Worm (Caenorhabditis elegans) whole organism, young adult: ENCODE data around the gene H28G03.3.

ENCODE experiments used
- F22D6.2 ChIP-seq: sonication (generic microtip); optimal IDR thresholded peaks from 2 replicates; lab custom pipeline; 2016; ENCODE audit warnings: mild to moderate bottlenecking, missing genetic modification characterization, missing compliant biosample characterization
- T26A5.8 ChIP-seq: sonication (generic microtip); optimal IDR thresholded peaks from 2 replicates; lab custom pipeline; 2016; ENCODE audit warnings: missing genetic modification characterization, missing compliant biosample characterization
- Y53G8AR.9 ChIP-seq: fragments of 200-800 bp; sonication (Bioruptor generic); conservative IDR thresholded peaks from 2 replicates; pipeline ENCODE4 v1.3.6; 2022; ENCODE audit warnings: missing genetic modification reagents, missing genetic modification characterization, missing compliant biosample characterization
- bed-1 ChIP-seq: fragments of 200-800 bp; sonication (Bioruptor generic); IDR thresholded peaks from 2 replicates; pipeline ENCODE4 v1.3.6; 2022; ENCODE audit warnings: missing genetic modification reagents, missing genetic modification characterization, missing compliant biosample characterization
- ccch-3 ChIP-seq: fragments of 200-800 bp; sonication (Bioruptor generic); optimal IDR thresholded peaks from 2 replicates; lab custom pipeline; 2018; ENCODE audit warnings: mild to moderate bottlenecking, missing genetic modification characterization, missing compliant biosample characterization
- him-1 ChIP-seq: sonication (generic microtip); optimal IDR thresholded peaks from 2 replicates; lab custom pipeline; 2016; ENCODE audit warnings: missing genotype, missing genetic modification reagents, missing genetic modification characterization, missing compliant biosample characterization
- lin-26 ChIP-seq: fragments of 200-800 bp; sonication (Bioruptor generic); IDR thresholded peaks from 2 replicates; pipeline ENCODE4 v1.3.6; 2022; ENCODE audit warnings: missing genetic modification reagents, missing genetic modification characterization, missing compliant biosample characterization
- nfya-1 ChIP-seq: sonication (generic microtip); optimal IDR thresholded peaks from 2 replicates; lab custom pipeline; 2017; ENCODE audit warnings: antibody characterized with exemption, missing compliant biosample characterization, missing genetic modification characterization, borderline replicate concordance; ENCODE audit not compliant: insufficient read depth
- nhr-120 ChIP-seq: fragments of 200-800 bp; sonication (Bioruptor generic); IDR thresholded peaks from 2 replicates; pipeline ENCODE4 v1.3.6; 2022; ENCODE audit warnings: missing genetic modification characterization, missing compliant biosample characterization
- nhr-90 ChIP-seq: sonication (generic microtip); optimal IDR thresholded peaks from 2 replicates; lab custom pipeline; 2016; ENCODE audit warnings: missing genotype, mild to moderate bottlenecking, missing genetic modification characterization, missing compliant biosample characterization
- snpc-4 ChIP-seq, 5 experiments: fragments of 150-350 bp in 1 of 5; sonication (generic microtip) in 4 of 5; optimal IDR thresholded peaks; 2 replicates each; lab custom pipeline; 2014 to 2018; ENCODE audit warnings: missing genetic modification characterization in 5 of 5, missing biosample characterization in 3 of 5, antibody characterized with exemption in 2 of 5, mild to moderate bottlenecking in 2 of 5, missing compliant biosample characterization in 2 of 5, missing genotype in 2 of 5, moderate library complexity in 2 of 5, missing genetic modification reagents in 1 of 5
- unc-130 ChIP-seq: sonication (generic microtip); optimal IDR thresholded peaks from 2 replicates; lab custom pipeline; 2016; ENCODE audit warnings: missing genetic modification reagents, missing genetic modification characterization, missing compliant biosample characterization

DNA sequence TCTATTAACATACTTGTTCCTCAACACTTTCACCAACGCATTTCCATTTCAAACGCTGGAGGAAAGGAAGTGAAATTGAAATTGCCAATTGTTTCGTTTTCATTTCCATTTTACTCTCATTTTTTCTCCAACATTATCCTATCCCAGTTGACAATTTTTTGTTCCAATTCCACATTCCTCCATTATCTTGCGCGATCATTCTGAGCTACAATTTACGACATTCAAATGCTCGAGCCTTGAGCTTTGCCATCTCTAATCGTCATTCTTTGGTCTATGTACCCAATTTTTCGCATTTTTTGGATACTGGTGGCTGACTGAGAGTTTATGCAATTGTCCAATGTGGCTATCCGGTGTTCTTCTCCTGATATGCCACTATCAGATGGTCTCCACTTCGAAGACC, 23.4 kb upstream of the H28G03.3 start, which contains the start of gene Y34B4A.10:
- no peak for TF ChIP-seq nfya-1 (tag; lab: Kevin White, UChicago)
- no peak for TF ChIP-seq snpc-4 (GFP tag; optimal IDR thresholded peaks at IDR 0.05; lab: Kevin White, UChicago)
- TF ChIP-seq snpc-4 (tag; optimal IDR thresholded peaks at IDR 0.05; lab: Kevin White, UChicago) = no peak
- no peak for TF ChIP-seq him-1 (tag; lab: Kevin White, UChicago)
- no peak for TF ChIP-seq unc-130 (GFP tag; lab: Kevin White, UChicago)
- no peak for TF ChIP-seq bed-1 (GFP tag; lab: Robert Waterston, UW)
- no peak for TF ChIP-seq nhr-90
- TF ChIP-seq F22D6.2 (tag; lab: Kevin White, UChicago) = no peak
- no peak for TF ChIP-seq nhr-120 (GFP tag; lab: Robert Waterston, UW)
- no peak for TF ChIP-seq ccch-3
- TF ChIP-seq T26A5.8 (tag; lab: Kevin White, UChicago) = no peak
- TF ChIP-seq Y53G8AR.9 (GFP tag; lab: Robert Waterston, UW) = no peak
- no peak for TF ChIP-seq lin-26
